Worm (Caenorhabditis elegans) whole organism, L1 larva: ENCODE data around the gene K07H8.8.

Experiments used
- C04F5.9 ChIP-seq: sonication (generic microtip); optimal IDR thresholded peaks from 2 replicates; lab custom pipeline; 2016; ENCODE audit warnings: missing genetic modification characterization, missing compliant biosample characterization
- C34B4.2 ChIP-seq: sonication (generic microtip); optimal IDR thresholded peaks from 2 replicates; lab custom pipeline; 2017; ENCODE audit warnings: mild to moderate bottlenecking, missing genetic modification characterization, missing compliant biosample characterization
- F16B12.6 ChIP-seq: fragments of 150-350 bp; optimal IDR thresholded peaks from 2 replicates; lab custom pipeline; 2014; ENCODE audit warnings: missing biosample characterization, missing genetic modification characterization
- Y116A8C.19 ChIP-seq: sonication (generic microtip); optimal IDR thresholded peaks from 2 replicates; lab custom pipeline; 2016; ENCODE audit warnings: missing compliant biosample characterization, missing genetic modification characterization, borderline replicate concordance
- aha-1 ChIP-seq: fragments of 150-350 bp; optimal IDR thresholded peaks from 2 replicates; lab custom pipeline; 2014; ENCODE audit warnings: missing biosample characterization, missing genetic modification characterization
- aly-2 ChIP-seq: fragments of 150-350 bp; optimal IDR thresholded peaks from 2 replicates; lab custom pipeline; 2014; ENCODE audit warnings: missing biosample characterization, missing genetic modification characterization
- ama-1 ChIP-seq: fragments of 150-350 bp; optimal IDR thresholded peaks from 2 replicates; lab custom pipeline; 2014
- ceh-63 ChIP-seq: fragments of 200-800 bp; sonication (Bioruptor generic); optimal IDR thresholded peaks from 2 replicates; lab custom pipeline; 2018; ENCODE audit warnings: mild to moderate bottlenecking, missing genetic modification characterization, missing compliant biosample characterization
- ceh-8 ChIP-seq: fragments of 200-800 bp; sonication (Bioruptor generic); optimal IDR thresholded peaks from 2 replicates; lab custom pipeline; 2018; ENCODE audit warnings: mild to moderate bottlenecking, missing genetic modification characterization, moderate library complexity, missing compliant biosample characterization
- ceh-88 ChIP-seq: fragments of 200-800 bp; sonication (Bioruptor generic); IDR thresholded peaks from 2 replicates; pipeline ENCODE4 v1.3.6; 2022; ENCODE audit warnings: missing genetic modification characterization, missing compliant biosample characterization
- ceh-90 ChIP-seq: sonication (generic microtip); optimal IDR thresholded peaks from 2 replicates; lab custom pipeline; 2016; ENCODE audit warnings: missing genetic modification characterization, missing compliant biosample characterization
- ces-1 ChIP-seq: fragments of 150-350 bp; optimal IDR thresholded peaks from 2 replicates; lab custom pipeline; 2014; ENCODE audit warnings: missing biosample characterization, missing genetic modification reagents, missing genetic modification characterization
- dpl-1 ChIP-seq, 3 experiments: fragments of 150-350 bp in 2 of 3; sonication (generic microtip) in 1 of 3; optimal IDR thresholded peaks; 2 replicates each; lab custom pipeline; 2014 to 2017; ENCODE audit warnings: missing biosample characterization in 3 of 3, missing genetic modification characterization in 3 of 3, missing genetic modification reagents in 3 of 3
- dsc-1 ChIP-seq: sonication (generic microtip); optimal IDR thresholded peaks from 2 replicates; lab custom pipeline; 2016; ENCODE audit warnings: mild to moderate bottlenecking, missing genetic modification characterization, missing compliant biosample characterization
- efl-1 ChIP-seq, 4 experiments: fragments of 150-350 bp; optimal IDR thresholded peaks in 3 of 4; peaks in 1 of 4; 1 replicate in 1 of 4; 2 replicates in 3 of 4; lab custom pipeline; 2014; ENCODE audit warnings: missing biosample characterization in 2 of 4, missing genetic modification characterization in 2 of 4, missing genetic modification reagents in 2 of 4
- egl-13 ChIP-seq: sonication (generic microtip); optimal IDR thresholded peaks from 2 replicates; lab custom pipeline; 2016; ENCODE audit warnings: missing genotype, missing genetic modification reagents, missing genetic modification characterization, missing compliant biosample characterization
- egl-27 ChIP-seq, 2 experiments: fragments of 150-350 bp in 1 of 2; sonication (generic microtip); optimal IDR thresholded peaks; 3 replicates each; lab custom pipeline; 2017 to 2018; ENCODE audit warnings: missing biosample characterization in 2 of 2, missing genetic modification characterization in 2 of 2, missing genetic modification reagents in 2 of 2
- elt-3 ChIP-seq, 6 experiments: fragments of 150-350 bp in 1 of 6; sonication (generic microtip); optimal IDR thresholded peaks; 2 replicates each; lab custom pipeline; 2017 to 2018; ENCODE audit warnings: missing biosample characterization in 6 of 6, missing genetic modification characterization in 6 of 6, inconsistent platforms in 1 of 6
- ets-5 ChIP-seq: fragments of 200-800 bp; sonication (Bioruptor generic); IDR thresholded peaks from 2 replicates; pipeline ENCODE4 v1.3.6; 2022; ENCODE audit warnings: missing genetic modification characterization, missing compliant biosample characterization
- isw-1 ChIP-seq: fragments of 200-800 bp; sonication (Bioruptor generic); IDR thresholded peaks from 2 replicates; pipeline ENCODE4 v1.3.6; 2022; ENCODE audit warnings: missing genetic modification characterization, missing compliant biosample characterization
- jun-1 ChIP-seq: fragments of 150-350 bp; optimal IDR thresholded peaks from 2 replicates; lab custom pipeline; 2014; ENCODE audit warnings: missing biosample characterization, missing genetic modification reagents, missing genetic modification characterization
- lin-14 ChIP-seq: fragments of 200-800 bp; sonication (Bioruptor generic); optimal IDR thresholded peaks from 2 replicates; lab custom pipeline; 2018; ENCODE audit warnings: mild to moderate bottlenecking, missing genetic modification characterization, moderate library complexity, missing compliant biosample characterization
- lsy-2 ChIP-seq, 2 experiments: fragments of 150-350 bp; optimal IDR thresholded peaks; 2 replicates each; lab custom pipeline; 2014; ENCODE audit warnings: missing biosample characterization in 2 of 2, missing genetic modification characterization in 2 of 2
- mab-9 ChIP-seq: fragments of 200-800 bp; sonication (Bioruptor generic); IDR thresholded peaks from 2 replicates; pipeline ENCODE4 v1.3.6; 2022; ENCODE audit warnings: missing genetic modification reagents, missing genetic modification characterization, missing compliant biosample characterization
- nhr-12 ChIP-seq: sonication (generic microtip); optimal IDR thresholded peaks from 2 replicates; lab custom pipeline; 2017; ENCODE audit warnings: missing biosample characterization, missing genetic modification characterization
- nhr-19 ChIP-seq: fragments of 200-800 bp; sonication (Bioruptor generic); conservative IDR thresholded peaks from 2 replicates; pipeline ENCODE4 v1.3.6; 2022; ENCODE audit warnings: missing genetic modification characterization, missing compliant biosample characterization
- nhr-28 ChIP-seq: fragments of 150-350 bp; optimal IDR thresholded peaks from 2 replicates; lab custom pipeline; 2014; ENCODE audit warnings: missing biosample characterization, missing genetic modification characterization
- nhr-47 ChIP-seq: sonication (generic microtip); optimal IDR thresholded peaks from 2 replicates; lab custom pipeline; 2016; ENCODE audit warnings: mild to moderate bottlenecking, missing genetic modification characterization, moderate library complexity, missing compliant biosample characterization
- nhr-76 ChIP-seq: sonication (generic microtip); optimal IDR thresholded peaks from 2 replicates; lab custom pipeline; 2017; ENCODE audit warnings: missing biosample characterization, missing genetic modification characterization
- nhr-77 ChIP-seq: fragments of 150-350 bp; optimal IDR thresholded peaks from 2 replicates; lab custom pipeline; 2014; ENCODE audit warnings: missing biosample characterization, missing genetic modification characterization
- nhr-85 ChIP-seq: sonication (generic microtip); peaks from one replicate; lab custom pipeline; 2016; ENCODE audit warnings: missing genetic modification characterization, inconsistent platforms, missing compliant biosample characterization
- snpc-4 ChIP-seq: fragments of 150-350 bp; optimal IDR thresholded peaks from 2 replicates; lab custom pipeline; 2014; ENCODE audit warnings: missing biosample characterization, missing genetic modification characterization
- snu-23 ChIP-seq: sonication (generic microtip); optimal IDR thresholded peaks from 2 replicates; lab custom pipeline; 2016; ENCODE audit warnings: missing genetic modification characterization, missing compliant biosample characterization
- tlp-1 ChIP-seq: fragments of 150-350 bp; optimal IDR thresholded peaks from 2 replicates; lab custom pipeline; 2014; ENCODE audit warnings: missing biosample characterization, missing genetic modification characterization
- unc-30 ChIP-seq: sonication (generic microtip); optimal IDR thresholded peaks from 2 replicates; lab custom pipeline; 2017; ENCODE audit warnings: missing biosample characterization, missing genetic modification characterization
- unc-86 ChIP-seq: sonication (generic microtip); optimal IDR thresholded peaks from 2 replicates; lab custom pipeline; 2016; ENCODE audit warnings: missing genetic modification characterization, missing compliant biosample characterization
- unc-98 ChIP-seq: fragments of 200-800 bp; sonication (Bioruptor generic); IDR thresholded peaks from 2 replicates; pipeline ENCODE4 v1.3.6; 2022; ENCODE audit warnings: missing genetic modification characterization, missing compliant biosample characterization
- vab-15 ChIP-seq: sonication (generic microtip); optimal IDR thresholded peaks from 2 replicates; lab custom pipeline; 2017; ENCODE audit warnings: missing genotype, mild to moderate bottlenecking, missing genetic modification characterization, missing compliant biosample characterization
- xbp-1 ChIP-seq: sonication (generic microtip); optimal IDR thresholded peaks from 2 replicates; lab custom pipeline; 2016; ENCODE audit warnings: missing genetic modification characterization, missing compliant biosample characterization
- zag-1 ChIP-seq: fragments of 150-350 bp; optimal IDR thresholded peaks from 2 replicates; lab custom pipeline; 2014; ENCODE audit warnings: missing biosample characterization, missing genetic modification characterization
- zip-4 ChIP-seq: fragments of 200-800 bp; sonication (Bioruptor generic); optimal IDR thresholded peaks from 2 replicates; lab custom pipeline; 2018; ENCODE audit warnings: mild to moderate bottlenecking, missing genetic modification characterization, moderate library complexity, missing compliant biosample characterization
- ztf-11 ChIP-seq, 2 experiments: sonication (generic microtip); optimal IDR thresholded peaks; 2 replicates each; lab custom pipeline; 2016 to 2017; ENCODE audit warnings: missing genetic modification characterization in 2 of 2, missing biosample characterization in 1 of 2, missing compliant biosample characterization in 1 of 2
- ztf-4 ChIP-seq: fragments of 150-350 bp; optimal IDR thresholded peaks from 2 replicates; lab custom pipeline; 2014; ENCODE audit warnings: missing biosample characterization, missing genetic modification characterization

K07H8.8 gene

ce11 chrIV:8289580-8290323 is 21.5 kb upstream of the K07H8.8 start, which contains the start of gene daf-31 (continued):
- no peak for TF ChIP-seq egl-27 (tag; optimal IDR thresholded peaks at IDR 0.05; lab: Kevin White, UChicago)
- TF ChIP-seq nhr-47: peak; percentile 45
- no peak for TF ChIP-seq vab-15 (tag; lab: Kevin White, UChicago)
- TF ChIP-seq dpl-1 (GFP tag; optimal IDR thresholded peaks at IDR 0.05; lab: Kevin White, UChicago): peak; percentile 50 to 78 (median 64)
- no peak for TF ChIP-seq ceh-88
- no peak for TF ChIP-seq C04F5.9 (tag; lab: Kevin White, UChicago)
- TF ChIP-seq lsy-2 (tag; optimal IDR thresholded peaks at IDR 0.05; lab: Kevin White, UChicago): peak; percentile 64 to 86
- no peak for TF ChIP-seq ces-1 (GFP tag; lab: Kevin White, UChicago)
- no peak for TF ChIP-seq zip-4 (GFP tag; lab: Kevin White, UChicago)
- TF ChIP-seq aly-2 (tag; lab: Kevin White, UChicago): no peak
- peak; percentile 35 for TF ChIP-seq dsc-1 (tag; lab: Kevin White, UChicago)
- no peak for TF ChIP-seq nhr-19 (GFP tag; lab: Robert Waterston, UW)
- TF ChIP-seq efl-1 (optimal IDR thresholded peaks at IDR 0.05; lab: Kevin White, UChicago): peak; percentile 72 to 73
- TF ChIP-seq efl-1 (GFP tag; optimal IDR thresholded peaks at IDR 0.05 in 1 of 2; lab: Kevin White, UChicago): peak; percentile 68 to 96
- TF ChIP-seq jun-1 (tag; lab: Kevin White, UChicago): peak; percentile 5

- TF ChIP-seq tlp-1 (tag; lab: Kevin White, UChicago) (no peak), nhr-19 (GFP tag; lab: Robert Waterston, UW) (no peak), aly-2 (tag; lab: Kevin White, UChicago) (no peak), ceh-90 (tag; lab: Kevin White, UChicago) (no peak), unc-30 (no peak), zip-4 (GFP tag; lab: Kevin White, UChicago) (no peak), isw-1 (GFP tag; lab: Robert Waterston, UW) (no peak), aha-1 (tag; lab: Kevin White, UChicago) (no peak), nhr-76 (tag; lab: Kevin White, UChicago) (no peak), egl-27 (tag; optimal IDR thresholded peaks at IDR 0.05; lab: Kevin White, UChicago) (no peak), snpc-4 (tag; lab: Kevin White, UChicago) (no peak), Y116A8C.19 (no peak), unc-86 (tag; lab: Kevin White, UChicago) (no peak)
These were observed 21.1 kb upstream of the K07H8.8 start, which contains the start of gene nucl-1 for ce11 chrIV:8289505-8289579. TSS of gene nucl-1 (minus strand) at chrIV:8289530.

- TF ChIP-seq ceh-8 (GFP tag; lab: Kevin White, UChicago) (peak; percentile 1), lin-14 (GFP tag; lab: Kevin White, UChicago) (no peak)
These were observed 20.9 kb upstream of the K07H8.8 start for ce11 chrIV:8289105-8289504.

- no peak for TF ChIP-seq egl-13 (tag; lab: Kevin White, UChicago)
- TF ChIP-seq xbp-1 (tag; lab: Kevin White, UChicago): no peak
These were observed 19.1 kb upstream of the K07H8.8 start for ce11 chrIV:8287287-8287686.

- TF ChIP-seq unc-86 (tag; lab: Kevin White, UChicago): no peak
- TF ChIP-seq mab-9 (GFP tag; lab: Robert Waterston, UW): no peak
- no peak for TF ChIP-seq ama-1 (lab: Kevin White, UChicago)
- no peak for TF ChIP-seq ztf-11 (tag; optimal IDR thresholded peaks at IDR 0.05; lab: Kevin White, UChicago)
These were observed 18.1 kb upstream of the K07H8.8 start, which contains the start of gene K07H8.9 for ce11 chrIV:8286352-8286751. TSS of gene K07H8.9 (minus strand) at chrIV:8286476.

- no peak for TF ChIP-seq nhr-28 (tag; lab: Kevin White, UChicago)
- TF ChIP-seq C34B4.2 (tag; lab: Kevin White, UChicago): no peak
- TF ChIP-seq elt-3 (tag; optimal IDR thresholded peaks at IDR 0.05; lab: Kevin White, UChicago): no peak
- no peak for TF ChIP-seq zag-1
- TF ChIP-seq ceh-63 (GFP tag; lab: Kevin White, UChicago): no peak
- TF ChIP-seq C04F5.9 (tag; lab: Kevin White, UChicago): no peak
- TF ChIP-seq lsy-2 (tag; optimal IDR thresholded peaks at IDR 0.05; lab: Kevin White, UChicago): no peak
- TF ChIP-seq nhr-77 (tag; lab: Kevin White, UChicago): no peak
- TF ChIP-seq nhr-85 (tag; lab: Kevin White, UChicago): no peak
- TF ChIP-seq F16B12.6 (tag; lab: Kevin White, UChicago): no peak
- no peak for TF ChIP-seq nhr-12 (tag; lab: Kevin White, UChicago)
- TF ChIP-seq lin-14 (GFP tag; lab: Kevin White, UChicago): no peak
- TF ChIP-seq unc-98 (GFP tag; lab: Robert Waterston, UW): no peak
- no peak for TF ChIP-seq ztf-4 (tag; lab: Kevin White, UChicago)
- no peak for TF ChIP-seq ets-5 (GFP tag; lab: Robert Waterston, UW)
- TF ChIP-seq snu-23 (GFP tag; lab: Kevin White, UChicago): no peak
- TF ChIP-seq dsc-1 (tag; lab: Kevin White, UChicago): no peak
These were observed 15.0 kb upstream of the K07H8.8 start for ce11 chrIV:8283214-8283613.
